Worm (Caenorhabditis elegans) whole organism, mixed stage, embryonic: Measurements from ENCODE around the gene Y57A10A.14.

Source experiments
- lin-13 ChIP-seq: fragments of 150-350 bp; optimal IDR thresholded peaks from 2 replicates; lab custom pipeline; 2014; ENCODE audit warnings: missing biosample characterization, missing genetic modification characterization
- unc-62 ChIP-seq: fragments of 150-350 bp; optimal IDR thresholded peaks from 2 replicates; lab custom pipeline; 2014; ENCODE audit warnings: missing biosample characterization, missing genetic modification reagents, missing genetic modification characterization

DNA sequence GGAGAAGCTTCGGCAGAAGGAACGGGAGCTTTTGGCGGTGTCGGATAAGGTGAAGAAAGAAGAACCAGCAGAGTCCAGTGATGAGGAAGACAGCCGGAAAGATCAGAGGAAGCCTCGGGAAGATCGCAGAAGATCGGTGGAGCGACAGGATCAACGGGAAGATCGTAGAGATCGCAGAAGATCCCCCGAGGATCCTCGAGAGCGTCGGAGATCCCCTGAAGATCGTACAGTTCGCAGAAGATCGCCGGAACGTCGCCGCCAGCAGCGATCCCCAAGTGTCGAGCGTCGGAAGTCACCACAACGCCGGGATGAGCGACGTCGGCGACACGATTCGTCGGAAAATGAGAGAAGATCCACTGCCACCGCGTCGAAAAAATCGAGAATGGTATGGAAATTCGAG is 40.5 kb downstream of the Y57A10A.14 start:
- TF ChIP-seq lin-13 (tag; lab: Kevin White, UChicago) (no peak), unc-62 (GFP tag; lab: Kevin White, UChicago) (no peak)
